Worm (Caenorhabditis elegans) whole organism, L2 larva: ENCODE measurements around the gene sbp-1.
A peak's percentile ranks its signal among the peaks of the same experiment; 100 is the strongest.

ENCODE experiments used
- C34F6.9 ChIP-seq: fragments of 150-350 bp; optimal IDR thresholded peaks from 2 replicates; lab custom pipeline; 2014; ENCODE audit warnings: missing biosample characterization, missing genetic modification characterization
- F13H6.1 ChIP-seq: sonication (generic microtip); optimal IDR thresholded peaks from 2 replicates; lab custom pipeline; 2016; ENCODE audit warnings: missing genetic modification characterization, missing compliant biosample characterization
- R02D3.7 ChIP-seq: fragments of 150-350 bp; optimal IDR thresholded peaks from 2 replicates; lab custom pipeline; 2014; ENCODE audit warnings: missing biosample characterization, missing genetic modification characterization
- Y55F3AM.14 ChIP-seq: fragments of 200-800 bp; sonication (Bioruptor generic); optimal IDR thresholded peaks from 2 replicates; lab custom pipeline; 2018; ENCODE audit warnings: mild to moderate bottlenecking, missing genetic modification characterization, missing compliant biosample characterization
- aly-2 ChIP-seq: fragments of 150-350 bp; optimal IDR thresholded peaks from 2 replicates; lab custom pipeline; 2014; ENCODE audit warnings: missing biosample characterization, missing genetic modification characterization
- ama-1 ChIP-seq: fragments of 150-350 bp; optimal IDR thresholded peaks from 2 replicates; lab custom pipeline; 2018; ENCODE audit warnings: inconsistent platforms
- blmp-1 ChIP-seq: sonication (generic microtip); optimal IDR thresholded peaks from 2 replicates; lab custom pipeline; 2017; ENCODE audit warnings: missing genetic modification characterization, mild to moderate bottlenecking, missing compliant biosample characterization, antibody characterized with exemption, moderate library complexity; ENCODE audit not compliant: insufficient read depth
- ceh-16 ChIP-seq: fragments of 150-350 bp; optimal IDR thresholded peaks from 2 replicates; lab custom pipeline; 2014; ENCODE audit warnings: missing biosample characterization, missing genetic modification characterization
- ceh-82 ChIP-seq: fragments of 150-350 bp; optimal IDR thresholded peaks from 2 replicates; lab custom pipeline; 2014; ENCODE audit warnings: missing biosample characterization, missing genetic modification characterization
- dmd-4 ChIP-seq: sonication (generic microtip); optimal IDR thresholded peaks from 2 replicates; lab custom pipeline; 2017; ENCODE audit warnings: missing biosample characterization, missing genetic modification characterization
- egl-27 ChIP-seq: sonication (generic microtip); optimal IDR thresholded peaks from 3 replicates; lab custom pipeline; 2017; ENCODE audit warnings: missing biosample characterization, missing genetic modification reagents, missing genetic modification characterization
- elt-1 ChIP-seq: fragments of 150-350 bp; optimal IDR thresholded peaks from 2 replicates; lab custom pipeline; 2014; ENCODE audit warnings: missing biosample characterization, missing genetic modification characterization
- elt-3 ChIP-seq: sonication (generic microtip); optimal IDR thresholded peaks from 2 replicates; lab custom pipeline; 2017; ENCODE audit warnings: missing biosample characterization, missing genetic modification characterization
- fos-1 ChIP-seq: fragments of 150-350 bp; optimal IDR thresholded peaks from 2 replicates; lab custom pipeline; 2014; ENCODE audit warnings: missing biosample characterization, missing genetic modification characterization
- gmeb-1 ChIP-seq: fragments of 150-350 bp; optimal IDR thresholded peaks from 2 replicates; lab custom pipeline; 2014; ENCODE audit warnings: missing biosample characterization, missing genetic modification characterization
- lin-11 ChIP-seq: fragments of 150-350 bp; sonication (generic microtip); optimal IDR thresholded peaks from 2 replicates; lab custom pipeline; 2014; ENCODE audit warnings: missing biosample characterization, missing genetic modification characterization, inconsistent platforms, mixed read lengths
- lin-13 ChIP-seq: fragments of 150-350 bp; optimal IDR thresholded peaks from 2 replicates; lab custom pipeline; 2014; ENCODE audit warnings: missing biosample characterization, missing genetic modification reagents, missing genetic modification characterization
- lin-39 ChIP-seq: fragments of 150-350 bp; optimal IDR thresholded peaks from 2 replicates; lab custom pipeline; 2014; ENCODE audit warnings: missing biosample characterization, missing genetic modification reagents, missing genetic modification characterization
- lsy-2 ChIP-seq, 2 experiments: fragments of 150-350 bp in 1 of 2; sonication (generic microtip) in 1 of 2; optimal IDR thresholded peaks; 2 replicates each; lab custom pipeline; 2014 to 2017; ENCODE audit warnings: missing biosample characterization in 2 of 2, missing genetic modification characterization in 2 of 2
- mab-5 ChIP-seq: fragments of 150-350 bp; optimal IDR thresholded peaks from 2 replicates; lab custom pipeline; 2014; ENCODE audit warnings: missing biosample characterization, missing genetic modification characterization
- mbf-1 ChIP-seq: sonication (generic microtip); optimal IDR thresholded peaks from 2 replicates; lab custom pipeline; 2017; ENCODE audit warnings: missing biosample characterization, missing genetic modification characterization
- nhr-10 ChIP-seq: sonication (generic microtip); optimal IDR thresholded peaks from 2 replicates; lab custom pipeline; 2017; ENCODE audit warnings: missing biosample characterization, missing genetic modification characterization
- nhr-12 ChIP-seq: fragments of 150-350 bp; optimal IDR thresholded peaks from 2 replicates; lab custom pipeline; 2014; ENCODE audit warnings: missing biosample characterization, missing genetic modification characterization
- nhr-129 ChIP-seq: fragments of 150-350 bp; optimal IDR thresholded peaks from 2 replicates; lab custom pipeline; 2014; ENCODE audit warnings: missing biosample characterization, missing genetic modification characterization
- nhr-23 ChIP-seq: fragments of 150-350 bp; optimal IDR thresholded peaks from 2 replicates; lab custom pipeline; 2014; ENCODE audit warnings: missing biosample characterization, missing genetic modification reagents, missing genetic modification characterization
- nhr-237 ChIP-seq: fragments of 150-350 bp; optimal IDR thresholded peaks from 2 replicates; lab custom pipeline; 2014; ENCODE audit warnings: missing biosample characterization, missing genetic modification characterization
- nhr-25 ChIP-seq: fragments of 150-350 bp; sonication (generic microtip); optimal IDR thresholded peaks from 3 replicates; lab custom pipeline; 2014; ENCODE audit warnings: missing biosample characterization, missing genetic modification characterization
- nhr-77 ChIP-seq: fragments of 150-350 bp; optimal IDR thresholded peaks from 2 replicates; lab custom pipeline; 2014; ENCODE audit warnings: missing biosample characterization, missing genetic modification characterization
- peb-1 ChIP-seq: fragments of 150-350 bp; optimal IDR thresholded peaks from 2 replicates; lab custom pipeline; 2014; ENCODE audit warnings: missing biosample characterization, missing genetic modification characterization
- sem-4 ChIP-seq: fragments of 150-350 bp; optimal IDR thresholded peaks from 2 replicates; lab custom pipeline; 2014; ENCODE audit warnings: missing biosample characterization, missing genetic modification reagents, missing genetic modification characterization
- skn-1 ChIP-seq: sonication (generic microtip); optimal IDR thresholded peaks from 2 replicates; lab custom pipeline; 2017; ENCODE audit warnings: missing biosample characterization, missing genetic modification characterization
- sma-9 ChIP-seq, 2 experiments: fragments of 150-350 bp in 1 of 2; sonication (generic microtip) in 1 of 2; optimal IDR thresholded peaks; 2 replicates each; lab custom pipeline; 2014 to 2016; ENCODE audit warnings: missing genetic modification characterization in 2 of 2, mild to moderate bottlenecking in 1 of 2, missing biosample characterization in 1 of 2, missing compliant biosample characterization in 1 of 2, missing genetic modification reagents in 1 of 2, moderate library complexity in 1 of 2
- snpc-4 ChIP-seq: fragments of 150-350 bp; optimal IDR thresholded peaks from 2 replicates; lab custom pipeline; 2014; ENCODE audit warnings: missing biosample characterization, missing genetic modification characterization
- unc-39 ChIP-seq: fragments of 150-350 bp; optimal IDR thresholded peaks from 2 replicates; lab custom pipeline; 2014; ENCODE audit warnings: missing biosample characterization, missing genetic modification characterization
- unc-55 ChIP-seq: fragments of 150-350 bp; sonication (generic microtip); optimal IDR thresholded peaks from 3 replicates; lab custom pipeline; 2014; ENCODE audit warnings: missing biosample characterization, missing genetic modification reagents, missing genetic modification characterization
- unc-62 ChIP-seq: fragments of 150-350 bp; optimal IDR thresholded peaks from 2 replicates; lab custom pipeline; 2014; ENCODE audit warnings: missing biosample characterization, missing genetic modification reagents, missing genetic modification characterization
- ztf-1 ChIP-seq: fragments of 200-800 bp; sonication (Bioruptor generic); conservative IDR thresholded peaks from 2 replicates; pipeline ENCODE4 v1.3.6; 2022; ENCODE audit warnings: missing genetic modification characterization, missing compliant biosample characterization
- ztf-11 ChIP-seq: sonication (generic microtip); optimal IDR thresholded peaks from 2 replicates; lab custom pipeline; 2017; ENCODE audit warnings: missing biosample characterization, missing genetic modification characterization
- ztf-4 ChIP-seq: fragments of 150-350 bp; optimal IDR thresholded peaks from 2 replicates; lab custom pipeline; 2014; ENCODE audit warnings: missing biosample characterization, missing genetic modification characterization

The sbp-1 gene

ce11 chrIII:11456577-11456976 lies 14.2 kb upstream of the sbp-1 start, which contains the start of gene plr-1:
Gene plr-1, plus strand, starts transcription at chrIII:11456877.
- no peak for TF ChIP-seq skn-1 (tag; lab: Kevin White, UChicago)
- no peak for TF ChIP-seq snpc-4 (tag; lab: Kevin White, UChicago)
- TF ChIP-seq mbf-1 (tag; lab: Kevin White, UChicago): no peak
- no peak for TF ChIP-seq lin-39 (tag; lab: Kevin White, UChicago)
- TF ChIP-seq nhr-77 (tag; lab: Kevin White, UChicago): no peak
- TF ChIP-seq elt-3: no peak
- no peak for TF ChIP-seq unc-62 (GFP tag; lab: Kevin White, UChicago)
- no peak for TF ChIP-seq lin-13
- TF ChIP-seq blmp-1: no peak
- no peak for TF ChIP-seq ztf-4 (tag; lab: Kevin White, UChicago)
- TF ChIP-seq ceh-16: no peak

ce11 chrIII:11453970-11454369 lies 11.6 kb upstream of the sbp-1 start:
- TF ChIP-seq elt-1 (tag; lab: Kevin White, UChicago) (no peak), unc-55 (no peak), nhr-129 (tag; lab: Kevin White, UChicago) (no peak), nhr-237 (tag; lab: Kevin White, UChicago) (no peak), unc-62 (GFP tag; lab: Kevin White, UChicago) (no peak), unc-39 (no peak), sem-4 (peak; percentile 16), sma-9 (GFP tag; optimal IDR thresholded peaks at IDR 0.05; lab: Kevin White, UChicago) (no peak), sma-9 (tag; optimal IDR thresholded peaks at IDR 0.05; lab: Kevin White, UChicago) (no peak), peb-1 (tag; lab: Kevin White, UChicago) (no peak), nhr-25 (tag; lab: Kevin White, UChicago) (no peak), lin-11 (tag; lab: Kevin White, UChicago) (no peak), dmd-4 (no peak), ztf-4 (tag; lab: Kevin White, UChicago) (no peak), mab-5 (tag; lab: Kevin White, UChicago) (peak; percentile 5), nhr-77 (tag; lab: Kevin White, UChicago) (no peak), R02D3.7 (tag; lab: Kevin White, UChicago) (no peak)

ce11 chrIII:11452530-11452929 lies 10.2 kb upstream of the sbp-1 start:
- no peak for TF ChIP-seq R02D3.7 (tag; lab: Kevin White, UChicago)
- TF ChIP-seq ceh-16: no peak
- no peak for TF ChIP-seq ztf-1 (GFP tag; lab: Robert Waterston, UW)
- TF ChIP-seq sem-4: no peak
- no peak for TF ChIP-seq Y55F3AM.14
- no peak for TF ChIP-seq mab-5 (tag; lab: Kevin White, UChicago)
- TF ChIP-seq elt-3: no peak
- no peak for TF ChIP-seq gmeb-1
- no peak for TF ChIP-seq nhr-12 (tag; lab: Kevin White, UChicago)
- TF ChIP-seq lsy-2 (tag; optimal IDR thresholded peaks at IDR 0.05; lab: Kevin White, UChicago): no peak
- TF ChIP-seq mbf-1 (tag; lab: Kevin White, UChicago): no peak
- TF ChIP-seq lin-39 (tag; lab: Kevin White, UChicago): no peak
- no peak for TF ChIP-seq unc-39
- TF ChIP-seq, all 48 proteins: peak for 0

- TF ChIP-seq fos-1 (peak; percentile 26), ztf-1 (GFP tag; lab: Robert Waterston, UW) (no peak)
Observed at ce11 chrIII:11451380-11451779, 9.0 kb upstream of the sbp-1 start.

ce11 chrIII:11448330-11448729 lies 6.0 kb upstream of the sbp-1 start:
- TF ChIP-seq lin-13 (no peak), mbf-1 (tag; lab: Kevin White, UChicago) (no peak), lin-39 (tag; lab: Kevin White, UChicago) (no peak), aly-2 (tag; lab: Kevin White, UChicago) (no peak), R02D3.7 (tag; lab: Kevin White, UChicago) (no peak), elt-3 (no peak), gmeb-1 (no peak), C34F6.9 (tag; lab: Kevin White, UChicago) (no peak), fos-1 (no peak), mab-5 (tag; lab: Kevin White, UChicago) (no peak), nhr-237 (tag; lab: Kevin White, UChicago) (no peak), nhr-10 (no peak), ceh-82 (tag; lab: Kevin White, UChicago) (no peak), ama-1 (lab: Kevin White, UChicago) (no peak), unc-39 (no peak), ztf-11 (tag; lab: Kevin White, UChicago) (no peak), nhr-12 (tag; lab: Kevin White, UChicago) (no peak), nhr-23 (tag; lab: Kevin White, UChicago) (no peak), F13H6.1 (no peak), egl-27 (tag; lab: Kevin White, UChicago) (no peak)
